Worm (Caenorhabditis elegans) whole organism, L4 larva: ENCODE measurements around the gene best-4.
A peak's percentile ranks its signal among the peaks of the same experiment; 100 is the strongest.

Experiments used
- D1046.2 ChIP-seq: fragments of 200-800 bp; sonication (Bioruptor generic); IDR thresholded peaks from 2 replicates; pipeline ENCODE4 v1.3.6; 2022; ENCODE audit warnings: missing genetic modification characterization, missing compliant biosample characterization
- R02D3.7 ChIP-seq: fragments of 150-350 bp; sonication (generic microtip); optimal IDR thresholded peaks from 3 replicates; lab custom pipeline; 2014; ENCODE audit warnings: missing biosample characterization, missing genetic modification characterization
- T20F7.1 ChIP-seq: fragments of 200-800 bp; sonication (Bioruptor generic); optimal IDR thresholded peaks from 2 replicates; lab custom pipeline; 2018; ENCODE audit warnings: mild to moderate bottlenecking, missing genetic modification characterization, missing compliant biosample characterization
- T26A8.4 ChIP-seq: fragments of 200-800 bp; sonication (Bioruptor generic); IDR thresholded peaks from 2 replicates; pipeline ENCODE4 v1.3.6; 2022; ENCODE audit warnings: missing genetic modification characterization, missing compliant biosample characterization
- Y105C5A.15 ChIP-seq: fragments of 200-800 bp; sonication (Bioruptor generic); IDR thresholded peaks from 2 replicates; pipeline ENCODE4 v1.3.6; 2022; ENCODE audit warnings: missing genetic modification characterization, missing compliant biosample characterization
- Y5F2A.4 ChIP-seq: fragments of 200-800 bp; sonication (Bioruptor generic); optimal IDR thresholded peaks from 2 replicates; lab custom pipeline; 2018; ENCODE audit warnings: mild to moderate bottlenecking, missing genetic modification characterization, missing compliant biosample characterization
- Y75B8A.6 ChIP-seq: fragments of 200-800 bp; sonication (Bioruptor generic); IDR thresholded peaks from 2 replicates; pipeline ENCODE4 v1.3.6; 2022; ENCODE audit warnings: missing genetic modification reagents, missing genetic modification characterization, missing compliant biosample characterization
- ZK337.2 ChIP-seq: fragments of 200-800 bp; sonication (Bioruptor generic); IDR thresholded peaks from 2 replicates; pipeline ENCODE4 v1.3.6; 2022; ENCODE audit warnings: missing genetic modification reagents, missing genetic modification characterization, missing compliant biosample characterization
- ceh-28 ChIP-seq: fragments of 150-350 bp; optimal IDR thresholded peaks from 2 replicates; lab custom pipeline; 2014; ENCODE audit warnings: missing biosample characterization, missing genetic modification reagents, missing genetic modification characterization
- ceh-44 ChIP-seq: fragments of 200-800 bp; sonication (Bioruptor generic); IDR thresholded peaks from 2 replicates; pipeline ENCODE4 v1.3.6; 2022; ENCODE audit warnings: missing genetic modification reagents, missing genetic modification characterization, missing compliant biosample characterization
- ctbp-1 ChIP-seq: fragments of 200-800 bp; sonication (Bioruptor generic); IDR thresholded peaks from 2 replicates; pipeline ENCODE4 v1.3.6; 2022; ENCODE audit warnings: missing genetic modification reagents, missing genetic modification characterization, missing compliant biosample characterization
- daf-12 ChIP-seq: fragments of 150-350 bp; optimal IDR thresholded peaks from 2 replicates; lab custom pipeline; 2014; ENCODE audit warnings: missing biosample characterization, missing genetic modification reagents, missing genetic modification characterization
- dmd-6 ChIP-seq: fragments of 200-800 bp; sonication (Bioruptor generic); IDR thresholded peaks from 2 replicates; pipeline ENCODE4 v1.3.6; 2022; ENCODE audit warnings: missing genetic modification reagents, missing genetic modification characterization, missing compliant biosample characterization
- dmd-8 ChIP-seq: fragments of 200-800 bp; sonication (Bioruptor generic); IDR thresholded peaks from 2 replicates; pipeline ENCODE4 v1.3.6; 2022; ENCODE audit warnings: missing genetic modification characterization, missing compliant biosample characterization
- dpl-1 ChIP-seq: fragments of 150-350 bp; optimal IDR thresholded peaks from 2 replicates; lab custom pipeline; 2014; ENCODE audit warnings: missing biosample characterization, missing genetic modification reagents, missing genetic modification characterization
- dve-1 ChIP-seq: sonication (generic microtip); optimal IDR thresholded peaks from 2 replicates; lab custom pipeline; 2017; ENCODE audit warnings: antibody characterized with exemption, mild to moderate bottlenecking, missing genetic modification characterization, missing compliant biosample characterization; ENCODE audit not compliant: insufficient read depth
- hlh-11 ChIP-seq: fragments of 200-800 bp; sonication (Bioruptor generic); optimal IDR thresholded peaks from 2 replicates; lab custom pipeline; 2018; ENCODE audit warnings: mild to moderate bottlenecking, missing genetic modification characterization, missing compliant biosample characterization
- hlh-30 ChIP-seq: sonication (generic microtip); optimal IDR thresholded peaks from 2 replicates; lab custom pipeline; 2017; ENCODE audit warnings: antibody characterized with exemption, mild to moderate bottlenecking, missing genetic modification characterization, missing compliant biosample characterization; ENCODE audit not compliant: insufficient read depth
- lim-7 ChIP-seq: fragments of 200-800 bp; sonication (Bioruptor generic); IDR thresholded peaks from 2 replicates; pipeline ENCODE4 v1.3.6; 2022; ENCODE audit warnings: missing genetic modification characterization, missing compliant biosample characterization
- lin-13 ChIP-seq: fragments of 150-350 bp; optimal IDR thresholded peaks from 2 replicates; lab custom pipeline; 2014; ENCODE audit warnings: missing biosample characterization, missing genetic modification reagents, missing genetic modification characterization
- lin-38 ChIP-seq: fragments of 200-800 bp; sonication (Bioruptor generic); IDR thresholded peaks from 2 replicates; pipeline ENCODE4 v1.3.6; 2022; ENCODE audit warnings: missing genetic modification reagents, missing genetic modification characterization, missing compliant biosample characterization
- madf-5 ChIP-seq, 2 experiments: fragments of 200-800 bp; sonication (Bioruptor generic); IDR thresholded peaks; 2 replicates each; pipeline ENCODE4 v1.3.6; 2022; ENCODE audit warnings: missing compliant biosample characterization in 2 of 2, missing genetic modification characterization in 2 of 2
- mes-2 ChIP-seq: sonication (generic microtip); optimal IDR thresholded peaks from 2 replicates; lab custom pipeline; 2016; ENCODE audit warnings: missing genotype, mild to moderate bottlenecking, missing genetic modification characterization, missing compliant biosample characterization; ENCODE audit not compliant: poor library complexity, severe bottlenecking
- nhr-10 ChIP-seq: fragments of 150-350 bp; optimal IDR thresholded peaks from 2 replicates; lab custom pipeline; 2014; ENCODE audit warnings: missing biosample characterization, missing genetic modification characterization
- nhr-25 ChIP-seq: sonication (generic microtip); optimal IDR thresholded peaks from 2 replicates; lab custom pipeline; 2017; ENCODE audit warnings: missing genetic modification characterization, mild to moderate bottlenecking, missing compliant biosample characterization, antibody characterized with exemption, moderate library complexity, borderline replicate concordance; ENCODE audit not compliant: insufficient read depth
- nhr-28 ChIP-seq: fragments of 150-350 bp; optimal IDR thresholded peaks from 2 replicates; lab custom pipeline; 2014; ENCODE audit warnings: missing biosample characterization, missing genetic modification characterization
- nhr-77 ChIP-seq: fragments of 150-350 bp; optimal IDR thresholded peaks from 2 replicates; lab custom pipeline; 2014; ENCODE audit warnings: missing biosample characterization, missing genetic modification characterization
- php-3 ChIP-seq: fragments of 200-800 bp; sonication (Bioruptor generic); IDR thresholded peaks from 2 replicates; pipeline ENCODE4 v1.3.6; 2022; ENCODE audit warnings: missing genetic modification reagents, missing genetic modification characterization, missing compliant biosample characterization
- pqm-1 ChIP-seq: sonication (generic microtip); optimal IDR thresholded peaks from 2 replicates; lab custom pipeline; 2017; ENCODE audit warnings: missing biosample characterization, missing genetic modification characterization
- sdz-12 ChIP-seq: fragments of 200-800 bp; sonication (Bioruptor generic); optimal IDR thresholded peaks from 2 replicates; lab custom pipeline; 2018; ENCODE audit warnings: mild to moderate bottlenecking, missing genetic modification characterization, missing compliant biosample characterization
- skn-1 ChIP-seq: fragments of 150-350 bp; optimal IDR thresholded peaks from 2 replicates; lab custom pipeline; 2014; ENCODE audit warnings: missing biosample characterization, missing genetic modification characterization
- snpc-4 ChIP-seq: fragments of 150-350 bp; optimal IDR thresholded peaks from 2 replicates; lab custom pipeline; 2014; ENCODE audit warnings: missing biosample characterization, missing genetic modification characterization
- unc-130 ChIP-seq: sonication (generic microtip); optimal IDR thresholded peaks from 2 replicates; lab custom pipeline; 2016; ENCODE audit warnings: missing genetic modification reagents, missing genetic modification characterization, missing compliant biosample characterization
- unc-62 ChIP-seq, 3 experiments: fragments of 150-350 bp in 1 of 3; sonication (generic microtip); optimal IDR thresholded peaks in 2 of 3; peaks in 1 of 3; 1 replicate in 1 of 3; 2 replicates in 2 of 3; lab custom pipeline; 2014 to 2017; ENCODE audit warnings: missing biosample characterization in 3 of 3, missing genetic modification characterization in 3 of 3, missing genetic modification reagents in 3 of 3, missing genotype in 1 of 3

The best-4 gene

DNA sequence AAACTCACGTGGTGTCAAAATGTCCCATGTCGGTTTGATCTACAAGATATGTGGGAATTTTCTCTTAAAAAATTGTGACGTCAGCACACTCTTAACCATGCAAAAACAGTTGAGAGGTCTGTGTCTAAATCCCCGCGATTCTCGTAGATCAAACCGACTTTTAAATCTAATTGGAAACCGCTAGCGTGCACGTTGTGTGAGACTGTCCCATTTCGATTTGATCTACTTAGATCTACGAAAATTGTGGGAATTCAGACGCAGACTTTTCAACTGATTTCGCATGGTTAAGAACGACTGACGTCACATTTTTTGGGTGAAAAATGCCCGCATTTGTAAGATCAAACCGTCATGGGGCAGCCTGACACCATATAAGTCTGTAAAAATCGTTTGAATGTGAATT is 46.2 kb upstream of the best-4 start:
- TF ChIP-seq dpl-1 (GFP tag; lab: Kevin White, UChicago) (no peak), sdz-12 (GFP tag; lab: Kevin White, UChicago) (no peak), ZK337.2 (no peak), dmd-6 (GFP tag; lab: Robert Waterston, UW) (0 out of 2 replicates have a peak, but pooled peaks have one; percentile 3), T26A8.4 (GFP tag; lab: Robert Waterston, UW) (no peak), skn-1 (tag; lab: Kevin White, UChicago) (no peak), lin-13 (GFP tag; lab: Kevin White, UChicago) (no peak), R02D3.7 (tag; lab: Kevin White, UChicago) (no peak), unc-62 (GFP tag; optimal IDR thresholded peaks at IDR 0.05 in 1 of 2; lab: Kevin White, UChicago) (peak in 1 of 2 experiments; percentile 78), unc-62 (tag; optimal IDR thresholded peaks at IDR 0.05; lab: Kevin White, UChicago) (no peak), php-3 (GFP tag; lab: Robert Waterston, UW) (no peak), dmd-8 (GFP tag; lab: Robert Waterston, UW) (0 out of 2 replicates have a peak, but pooled peaks have one; percentile 9), nhr-10 (tag; lab: Kevin White, UChicago) (no peak)

ce11 chrII:57370-57769 is 45.7 kb upstream of the best-4 start, which contains the start of gene ascc-1:
TSS of gene ascc-1 (plus strand) at chrII:57670.
- no peak for TF ChIP-seq daf-12
- TF ChIP-seq, all 104 proteins: peak for 0

- TF ChIP-seq ceh-44 (no peak), ceh-28 (tag; lab: Kevin White, UChicago) (no peak), dpl-1 (GFP tag; lab: Kevin White, UChicago) (no peak), hlh-30 (tag; lab: Kevin White, UChicago) (peak; percentile 33), Y75B8A.6 (GFP tag; lab: Robert Waterston, UW) (no peak)
- TF ChIP-seq, all 104 proteins: peak for 1
Measured at ce11 chrII:55204-55603, 43.5 kb upstream of the best-4 start, which contains the start of gene tre-5. TSS of gene tre-5 (minus strand) at chrII:55304.

ce11 chrII:51352-51751 is 39.7 kb upstream of the best-4 start, which contains the start of gene sptl-1:
TSS of gene sptl-1 (plus strand) at chrII:51652.
- TF ChIP-seq D1046.2 (GFP tag; lab: Robert Waterston, UW) (no peak), mes-2 (peak; percentile 7)

ce11 chrII:50862-51261 is 39.2 kb upstream of the best-4 start:
- TF ChIP-seq lin-38 (GFP tag; lab: Robert Waterston, UW) (no peak), Y5F2A.4 (GFP tag; lab: Kevin White, UChicago) (no peak), nhr-28 (tag; lab: Kevin White, UChicago) (peak; percentile 76), ctbp-1 (GFP tag; lab: Robert Waterston, UW) (no peak), lim-7 (GFP tag; lab: Robert Waterston, UW) (no peak), dve-1 (tag; lab: Kevin White, UChicago) (peak; percentile 45), unc-130 (GFP tag; lab: Kevin White, UChicago) (no peak), dmd-6 (GFP tag; lab: Robert Waterston, UW) (peak; percentile 25; the same call in 1 of the 2 replicates), snpc-4 (tag; lab: Kevin White, UChicago) (no peak), Y105C5A.15 (GFP tag; lab: Robert Waterston, UW) (no peak), mes-2 (peak; percentile 1), T20F7.1 (GFP tag; lab: Kevin White, UChicago) (peak; percentile 6), madf-5 (GFP tag; IDR thresholded peaks at IDR 0.05; lab: Robert Waterston, UW) (0 out of 4 replicates have a peak, but pooled peaks of 1 of the 2 experiments have one; percentile 46), nhr-77 (tag; lab: Kevin White, UChicago) (peak; percentile 53), pqm-1 (tag; lab: Kevin White, UChicago) (peak; percentile 42), nhr-25 (tag; lab: Kevin White, UChicago) (no peak), hlh-11 (tag; lab: Kevin White, UChicago) (peak; percentile 53)
